Worm (Caenorhabditis elegans) whole organism, L4 larva: ENCODE results near the gene wah-1.

Experiments used
- R02D3.7 ChIP-seq: fragments of 150-350 bp; sonication (generic microtip); optimal IDR thresholded peaks from 3 replicates; lab custom pipeline; 2014; ENCODE audit warnings: missing biosample characterization, missing genetic modification characterization
- ces-1 ChIP-seq: fragments of 150-350 bp; sonication (generic microtip); optimal IDR thresholded peaks from 4 replicates; lab custom pipeline; 2014; ENCODE audit warnings: missing biosample characterization, missing genetic modification reagents, missing genetic modification characterization
- daf-16 ChIP-seq, 3 experiments: sonication (generic microtip); optimal IDR thresholded peaks; 2 replicates each; lab custom pipeline; 2016 to 2017; ENCODE audit warnings: missing genetic modification characterization in 3 of 3, missing genetic modification reagents in 3 of 3, mild to moderate bottlenecking in 2 of 3, missing compliant biosample characterization in 2 of 3, missing biosample characterization in 1 of 3, moderate library complexity in 1 of 3
- fkh-10 ChIP-seq: fragments of 150-350 bp; optimal IDR thresholded peaks from 2 replicates; lab custom pipeline; 2014; ENCODE audit warnings: missing biosample characterization, missing genetic modification reagents, missing genetic modification characterization
- lin-13 ChIP-seq: fragments of 150-350 bp; optimal IDR thresholded peaks from 2 replicates; lab custom pipeline; 2014; ENCODE audit warnings: missing biosample characterization, missing genetic modification reagents, missing genetic modification characterization
- lir-3 ChIP-seq: sonication (generic microtip); optimal IDR thresholded peaks from 2 replicates; lab custom pipeline; 2016; ENCODE audit warnings: mild to moderate bottlenecking, missing genetic modification characterization, missing compliant biosample characterization
- mdl-1 ChIP-seq, 2 experiments: fragments of 150-350 bp in 1 of 2; sonication (generic microtip) in 1 of 2; optimal IDR thresholded peaks; 2 replicates each; lab custom pipeline; 2014 to 2017; ENCODE audit warnings: missing biosample characterization in 2 of 2, missing genetic modification characterization in 2 of 2
- mep-1 ChIP-seq: fragments of 150-350 bp; sonication (generic microtip); optimal IDR thresholded peaks from 3 replicates; lab custom pipeline; 2014; ENCODE audit warnings: missing biosample characterization, missing genetic modification characterization
- nhr-10 ChIP-seq: fragments of 150-350 bp; optimal IDR thresholded peaks from 2 replicates; lab custom pipeline; 2014; ENCODE audit warnings: missing biosample characterization, missing genetic modification characterization
- nhr-11 ChIP-seq: fragments of 150-350 bp; optimal IDR thresholded peaks from 2 replicates; lab custom pipeline; 2014; ENCODE audit warnings: missing biosample characterization, missing genetic modification characterization
- nhr-237 ChIP-seq: sonication (generic microtip); optimal IDR thresholded peaks from 2 replicates; lab custom pipeline; 2017; ENCODE audit warnings: missing biosample characterization, missing genetic modification characterization
- nhr-77 ChIP-seq: fragments of 150-350 bp; optimal IDR thresholded peaks from 2 replicates; lab custom pipeline; 2014; ENCODE audit warnings: missing biosample characterization, missing genetic modification characterization
- snpc-1.2 ChIP-seq: fragments of 200-800 bp; sonication (Bioruptor generic); IDR thresholded peaks from 2 replicates; pipeline ENCODE4 v1.3.6; 2022; ENCODE audit warnings: missing genetic modification reagents, missing genetic modification characterization, missing compliant biosample characterization

DNA sequence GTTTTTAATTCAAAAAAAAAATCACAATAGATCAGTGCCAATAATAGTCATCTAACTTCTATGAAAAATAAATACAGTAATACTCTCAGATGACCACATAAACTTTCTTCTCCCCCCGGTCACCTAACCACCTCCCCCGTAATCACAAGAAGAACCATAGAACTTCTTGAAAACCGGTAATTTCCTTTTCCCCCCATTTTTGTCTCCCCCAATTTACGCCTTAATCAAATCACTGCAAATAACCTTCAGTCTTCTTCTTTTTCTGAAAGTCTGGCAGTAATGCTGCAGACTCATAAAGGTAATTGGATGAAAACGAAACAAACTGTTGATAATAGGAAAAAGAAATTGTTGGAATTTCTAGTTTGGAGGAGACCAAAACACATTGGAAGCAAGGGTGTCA, 24.5 kb downstream of the wah-1 start:
- TF ChIP-seq lir-3 (tag; lab: Kevin White, UChicago) = no peak
- no peak for TF ChIP-seq ces-1 (GFP tag; lab: Kevin White, UChicago)
- no peak for TF ChIP-seq daf-16 (GFP tag; optimal IDR thresholded peaks at IDR 0.05; lab: Kevin White, UChicago)
- no peak for TF ChIP-seq daf-16 (tag; optimal IDR thresholded peaks at IDR 0.05; lab: Kevin White, UChicago)
- no peak for TF ChIP-seq nhr-10
- TF ChIP-seq R02D3.7 (tag; lab: Kevin White, UChicago) = no peak
- no peak for TF ChIP-seq fkh-10 (GFP tag; lab: Kevin White, UChicago)
- TF ChIP-seq mdl-1 (tag; optimal IDR thresholded peaks at IDR 0.05; lab: Kevin White, UChicago) = no peak
- TF ChIP-seq snpc-1.2 (GFP tag; lab: Robert Waterston, UW) = no peak
- TF ChIP-seq nhr-77 (tag; lab: Kevin White, UChicago) = no peak
- TF ChIP-seq mep-1 (tag; lab: Kevin White, UChicago) = no peak
- no peak for TF ChIP-seq nhr-237 (tag; lab: Kevin White, UChicago)
- TF ChIP-seq lin-13 (GFP tag; lab: Kevin White, UChicago) = no peak
- no peak for TF ChIP-seq nhr-11 (tag; lab: Kevin White, UChicago)
